Fruit fly (Drosophila melanogaster): Measurements from ENCODE around the gene Muc68E.
A peak's percentile ranks its signal among the peaks of the same experiment; 100 is the strongest.

DNA sequence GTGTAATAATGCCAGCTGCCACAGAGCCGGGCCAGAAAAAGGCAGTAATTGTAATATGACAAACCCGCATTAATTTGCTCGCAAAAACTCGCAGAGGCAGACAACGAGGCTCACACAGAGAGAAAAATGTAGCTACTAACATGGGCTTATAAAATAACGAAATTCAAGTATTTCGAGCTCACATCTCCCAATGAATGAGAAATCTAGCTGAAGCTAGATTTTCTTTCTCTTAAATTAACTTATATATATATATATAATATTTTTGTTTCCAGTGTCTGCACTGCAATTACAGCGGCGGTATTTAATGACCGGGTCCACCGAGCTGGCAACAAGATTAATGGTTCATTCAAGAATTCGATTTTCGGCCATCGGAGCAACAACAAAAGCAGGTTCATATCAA lies 43.4 kb upstream of the Muc68E start:
- peak; percentile 59 for TF ChIP-seq psq (GFP tag; optimal IDR thresholded peaks at IDR 0.05)
- no peak for TF ChIP-seq dsf (GFP tag; optimal IDR thresholded peaks at IDR 0.05; ENCODE audit: borderline replicate concordance)
- TF ChIP-seq Hr83 (GFP tag; optimal IDR thresholded peaks at IDR 0.05; ENCODE audit: poor library complexity, severe bottlenecking): no peak
- peak; percentile 59 for TF ChIP-seq h (GFP tag; optimal IDR thresholded peaks at IDR 0.05)

Data from whole organism, wandering third instar larva.